Worm (Caenorhabditis elegans) whole organism, L1 larva: ENCODE results near the gene C44C1.1.

Source experiments
- C04F5.9 ChIP-seq: sonication (generic microtip); optimal IDR thresholded peaks from 2 replicates; lab custom pipeline; 2016; ENCODE audit warnings: missing genetic modification characterization, missing compliant biosample characterization
- C16A3.4 ChIP-seq: fragments of 150-350 bp; optimal IDR thresholded peaks from 2 replicates; lab custom pipeline; 2014; ENCODE audit warnings: missing biosample characterization, missing genetic modification characterization
- F16B12.6 ChIP-seq: fragments of 150-350 bp; optimal IDR thresholded peaks from 2 replicates; lab custom pipeline; 2014; ENCODE audit warnings: missing biosample characterization, missing genetic modification characterization
- Y116A8C.19 ChIP-seq: sonication (generic microtip); optimal IDR thresholded peaks from 2 replicates; lab custom pipeline; 2016; ENCODE audit warnings: missing compliant biosample characterization, missing genetic modification characterization, borderline replicate concordance
- aha-1 ChIP-seq: fragments of 150-350 bp; optimal IDR thresholded peaks from 2 replicates; lab custom pipeline; 2014; ENCODE audit warnings: missing biosample characterization, missing genetic modification characterization
- aly-2 ChIP-seq: fragments of 150-350 bp; optimal IDR thresholded peaks from 2 replicates; lab custom pipeline; 2014; ENCODE audit warnings: missing biosample characterization, missing genetic modification characterization
- ama-1 ChIP-seq: fragments of 150-350 bp; optimal IDR thresholded peaks from 2 replicates; lab custom pipeline; 2014
- ceh-82 ChIP-seq, 3 experiments: fragments of 150-350 bp in 1 of 3; sonication (generic microtip) in 2 of 3; optimal IDR thresholded peaks; 2 replicates each; lab custom pipeline; 2014 to 2017; ENCODE audit warnings: missing biosample characterization in 3 of 3, missing genetic modification characterization in 3 of 3
- dpl-1 ChIP-seq, 3 experiments: fragments of 150-350 bp in 2 of 3; sonication (generic microtip) in 1 of 3; optimal IDR thresholded peaks; 2 replicates each; lab custom pipeline; 2014 to 2017; ENCODE audit warnings: missing biosample characterization in 3 of 3, missing genetic modification characterization in 3 of 3, missing genetic modification reagents in 3 of 3
- dsc-1 ChIP-seq: sonication (generic microtip); optimal IDR thresholded peaks from 2 replicates; lab custom pipeline; 2016; ENCODE audit warnings: mild to moderate bottlenecking, missing genetic modification characterization, missing compliant biosample characterization
- efl-1 ChIP-seq, 4 experiments: fragments of 150-350 bp; optimal IDR thresholded peaks in 3 of 4; peaks in 1 of 4; 1 replicate in 1 of 4; 2 replicates in 3 of 4; lab custom pipeline; 2014; ENCODE audit warnings: missing biosample characterization in 2 of 4, missing genetic modification characterization in 2 of 4, missing genetic modification reagents in 2 of 4
- egl-13 ChIP-seq: sonication (generic microtip); optimal IDR thresholded peaks from 2 replicates; lab custom pipeline; 2016; ENCODE audit warnings: missing genotype, missing genetic modification reagents, missing genetic modification characterization, missing compliant biosample characterization
- egl-27 ChIP-seq, 2 experiments: fragments of 150-350 bp in 1 of 2; sonication (generic microtip); optimal IDR thresholded peaks; 3 replicates each; lab custom pipeline; 2017 to 2018; ENCODE audit warnings: missing biosample characterization in 2 of 2, missing genetic modification characterization in 2 of 2, missing genetic modification reagents in 2 of 2
- elt-2 ChIP-seq: sonication (generic microtip); optimal IDR thresholded peaks from 2 replicates; lab custom pipeline; 2016; ENCODE audit warnings: missing genetic modification characterization, mild to moderate bottlenecking, inconsistent platforms, missing compliant biosample characterization, missing genetic modification reagents
- elt-3 ChIP-seq, 6 experiments: fragments of 150-350 bp in 1 of 6; sonication (generic microtip); optimal IDR thresholded peaks; 2 replicates each; lab custom pipeline; 2017 to 2018; ENCODE audit warnings: missing biosample characterization in 6 of 6, missing genetic modification characterization in 6 of 6, inconsistent platforms in 1 of 6
- fkh-10 ChIP-seq: sonication (generic microtip); optimal IDR thresholded peaks from 2 replicates; lab custom pipeline; 2017; ENCODE audit warnings: missing biosample characterization, missing genetic modification reagents, missing genetic modification characterization
- fos-1 ChIP-seq: fragments of 150-350 bp; optimal IDR thresholded peaks from 2 replicates; lab custom pipeline; 2014; ENCODE audit warnings: missing biosample characterization, missing genetic modification characterization
- grh-1 ChIP-seq: fragments of 200-800 bp; sonication (Bioruptor generic); IDR thresholded peaks from 2 replicates; pipeline ENCODE4 v1.3.6; 2022; ENCODE audit warnings: missing genetic modification reagents, missing genetic modification characterization, missing compliant biosample characterization
- hlh-17 ChIP-seq: fragments of 200-800 bp; sonication (Bioruptor generic); optimal IDR thresholded peaks from 2 replicates; lab custom pipeline; 2018; ENCODE audit warnings: missing genetic modification characterization, mild to moderate bottlenecking, missing compliant biosample characterization, moderate library complexity, borderline replicate concordance
- hpl-2 ChIP-seq: fragments of 150-350 bp; optimal IDR thresholded peaks from 2 replicates; lab custom pipeline; 2014; ENCODE audit warnings: missing biosample characterization, missing genetic modification reagents, missing genetic modification characterization
- irx-1 ChIP-seq: sonication (generic microtip); optimal IDR thresholded peaks from 2 replicates; lab custom pipeline; 2016; ENCODE audit warnings: missing genetic modification characterization, missing compliant biosample characterization
- lin-35 ChIP-seq, 2 experiments: fragments of 150-350 bp; optimal IDR thresholded peaks; 2 replicates each; lab custom pipeline; 2014; ENCODE audit warnings: missing biosample characterization in 2 of 2, missing genetic modification characterization in 2 of 2, missing genetic modification reagents in 2 of 2
- lin-39 ChIP-seq: fragments of 150-350 bp; optimal IDR thresholded peaks from 2 replicates; lab custom pipeline; 2014; ENCODE audit warnings: missing biosample characterization, missing genetic modification reagents, missing genetic modification characterization
- lsy-2 ChIP-seq, 2 experiments: fragments of 150-350 bp; optimal IDR thresholded peaks; 2 replicates each; lab custom pipeline; 2014; ENCODE audit warnings: missing biosample characterization in 2 of 2, missing genetic modification characterization in 2 of 2
- mdl-1 ChIP-seq, 2 experiments: fragments of 150-350 bp; optimal IDR thresholded peaks; 2 replicates each; lab custom pipeline; 2014 to 2017; ENCODE audit warnings: missing biosample characterization in 2 of 2, missing genetic modification characterization in 2 of 2, inconsistent platforms in 1 of 2
- mef-2 ChIP-seq: fragments of 150-350 bp; optimal IDR thresholded peaks from 2 replicates; lab custom pipeline; 2014; ENCODE audit warnings: missing biosample characterization, missing genetic modification characterization
- mep-1 ChIP-seq: fragments of 150-350 bp; optimal IDR thresholded peaks from 2 replicates; lab custom pipeline; 2014; ENCODE audit warnings: missing biosample characterization, missing genetic modification characterization
- nhr-19 ChIP-seq: fragments of 200-800 bp; sonication (Bioruptor generic); conservative IDR thresholded peaks from 2 replicates; pipeline ENCODE4 v1.3.6; 2022; ENCODE audit warnings: missing genetic modification characterization, missing compliant biosample characterization
- nhr-20 ChIP-seq: sonication (generic microtip); optimal IDR thresholded peaks from 2 replicates; lab custom pipeline; 2016; ENCODE audit warnings: mild to moderate bottlenecking, missing genetic modification characterization, missing compliant biosample characterization
- nhr-237 ChIP-seq: fragments of 150-350 bp; optimal IDR thresholded peaks from 2 replicates; lab custom pipeline; 2014; ENCODE audit warnings: missing biosample characterization, missing genetic modification characterization
- nhr-28 ChIP-seq: fragments of 150-350 bp; optimal IDR thresholded peaks from 2 replicates; lab custom pipeline; 2014; ENCODE audit warnings: missing biosample characterization, missing genetic modification characterization
- nhr-47 ChIP-seq: sonication (generic microtip); optimal IDR thresholded peaks from 2 replicates; lab custom pipeline; 2016; ENCODE audit warnings: mild to moderate bottlenecking, missing genetic modification characterization, moderate library complexity, missing compliant biosample characterization
- nhr-76 ChIP-seq: sonication (generic microtip); optimal IDR thresholded peaks from 2 replicates; lab custom pipeline; 2017; ENCODE audit warnings: missing biosample characterization, missing genetic modification characterization
- nhr-77 ChIP-seq: fragments of 150-350 bp; optimal IDR thresholded peaks from 2 replicates; lab custom pipeline; 2014; ENCODE audit warnings: missing biosample characterization, missing genetic modification characterization
- nhr-85 ChIP-seq: sonication (generic microtip); peaks from one replicate; lab custom pipeline; 2016; ENCODE audit warnings: missing genetic modification characterization, inconsistent platforms, missing compliant biosample characterization
- nhr-90 ChIP-seq: sonication (generic microtip); optimal IDR thresholded peaks from 2 replicates; lab custom pipeline; 2016; ENCODE audit warnings: mild to moderate bottlenecking, missing genetic modification characterization, missing compliant biosample characterization; ENCODE audit not compliant: poor library complexity
- pag-3 ChIP-seq: sonication (generic microtip); optimal IDR thresholded peaks from 2 replicates; lab custom pipeline; 2017; ENCODE audit warnings: missing genetic modification characterization, mild to moderate bottlenecking, missing compliant biosample characterization, antibody characterized with exemption, borderline replicate concordance; ENCODE audit not compliant: insufficient read depth
- pax-3 ChIP-seq: fragments of 200-800 bp; sonication (Bioruptor generic); optimal IDR thresholded peaks from 2 replicates; lab custom pipeline; 2018; ENCODE audit warnings: mild to moderate bottlenecking, missing genetic modification characterization, moderate library complexity, missing compliant biosample characterization
- rnt-1 ChIP-seq: sonication (generic microtip); optimal IDR thresholded peaks from 2 replicates; lab custom pipeline; 2016; ENCODE audit warnings: mild to moderate bottlenecking, missing genetic modification characterization, moderate library complexity, missing compliant biosample characterization
- snu-23 ChIP-seq: sonication (generic microtip); optimal IDR thresholded peaks from 2 replicates; lab custom pipeline; 2016; ENCODE audit warnings: missing genetic modification characterization, missing compliant biosample characterization
- sptf-1 ChIP-seq: fragments of 150-350 bp; optimal IDR thresholded peaks from 2 replicates; lab custom pipeline; 2014; ENCODE audit warnings: missing biosample characterization, missing genetic modification characterization
- sup-37 ChIP-seq: fragments of 200-800 bp; sonication (Bioruptor generic); optimal IDR thresholded peaks from 2 replicates; lab custom pipeline; 2018; ENCODE audit warnings: mild to moderate bottlenecking, missing genetic modification characterization, missing compliant biosample characterization
- swsn-7 ChIP-seq: sonication (generic microtip); optimal IDR thresholded peaks from 2 replicates; lab custom pipeline; 2016; ENCODE audit warnings: missing genetic modification characterization, missing compliant biosample characterization
- unc-130 ChIP-seq: fragments of 150-350 bp; optimal IDR thresholded peaks from 2 replicates; lab custom pipeline; 2017; ENCODE audit warnings: missing biosample characterization, missing genetic modification characterization, inconsistent platforms
- unc-62 ChIP-seq: fragments of 150-350 bp; optimal IDR thresholded peaks from 2 replicates; lab custom pipeline; 2014; ENCODE audit warnings: missing biosample characterization, missing genetic modification reagents, missing genetic modification characterization
- unc-98 ChIP-seq: fragments of 200-800 bp; sonication (Bioruptor generic); IDR thresholded peaks from 2 replicates; pipeline ENCODE4 v1.3.6; 2022; ENCODE audit warnings: missing genetic modification characterization, missing compliant biosample characterization
- xbp-1 ChIP-seq: sonication (generic microtip); optimal IDR thresholded peaks from 2 replicates; lab custom pipeline; 2016; ENCODE audit warnings: missing genetic modification characterization, missing compliant biosample characterization
- zip-4 ChIP-seq: fragments of 200-800 bp; sonication (Bioruptor generic); optimal IDR thresholded peaks from 2 replicates; lab custom pipeline; 2018; ENCODE audit warnings: mild to moderate bottlenecking, missing genetic modification characterization, moderate library complexity, missing compliant biosample characterization
- ztf-4 ChIP-seq: fragments of 150-350 bp; optimal IDR thresholded peaks from 2 replicates; lab custom pipeline; 2014; ENCODE audit warnings: missing biosample characterization, missing genetic modification characterization

The C44C1.1 gene

DNA sequence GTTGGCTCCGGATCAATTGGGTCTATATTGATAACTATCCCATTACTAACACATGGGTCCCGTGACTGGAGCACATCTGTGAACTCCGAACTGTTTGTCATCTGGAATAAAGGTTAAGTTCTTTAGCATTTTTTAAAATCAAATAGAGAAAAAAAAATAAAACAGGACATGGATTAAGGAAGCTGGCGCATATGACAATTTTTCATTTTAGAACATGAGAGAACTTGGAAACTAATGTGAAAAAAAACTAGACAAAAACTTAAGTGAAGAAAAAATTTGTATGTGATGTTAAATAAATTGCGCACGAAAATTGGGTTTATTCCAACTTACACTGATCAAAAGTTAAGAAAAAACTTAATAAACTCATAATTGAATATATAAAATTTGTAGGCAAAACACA, 31.8 kb upstream of the C44C1.1 start, which contains the start of gene sms-2:
Gene sms-2, minus strand, starts transcription at position 101 of the 400 bp plus-strand sequence.
- TF ChIP-seq Y116A8C.19 (tag; lab: Kevin White, UChicago) (no peak), sup-37 (GFP tag; lab: Kevin White, UChicago) (no peak), irx-1 (tag; lab: Kevin White, UChicago) (no peak), C04F5.9 (no peak), aly-2 (no peak), zip-4 (GFP tag; lab: Kevin White, UChicago) (no peak), fkh-10 (no peak)

DNA sequence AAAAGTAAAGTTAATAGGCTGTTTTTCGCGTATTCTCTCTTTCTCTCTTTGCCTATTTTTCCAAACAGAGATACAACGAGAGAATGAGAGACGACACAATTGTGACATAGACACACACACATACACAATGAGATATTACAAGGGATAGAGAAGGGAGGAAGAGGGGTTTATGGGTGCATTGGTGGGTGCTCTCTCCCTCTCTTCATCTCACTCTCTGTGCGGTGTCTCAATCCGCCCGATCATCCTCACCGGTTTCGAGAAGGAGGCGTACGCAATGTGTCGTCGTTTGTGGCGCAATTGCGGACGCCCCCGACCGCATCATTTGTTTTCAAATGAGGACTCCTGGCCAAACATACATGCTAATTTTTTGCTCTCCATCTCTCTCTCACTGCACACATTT, 31.1 kb upstream of the C44C1.1 start:
- TF ChIP-seq swsn-7 (peak; percentile 95), Y116A8C.19 (tag; lab: Kevin White, UChicago) (no peak), C16A3.4 (tag; lab: Kevin White, UChicago) (peak; percentile 96), sup-37 (GFP tag; lab: Kevin White, UChicago) (peak; percentile 28), nhr-47 (peak; percentile 95), lin-39 (peak; percentile 52), sptf-1 (tag; lab: Kevin White, UChicago) (no peak), pax-3 (tag; lab: Kevin White, UChicago) (peak; percentile 64), pag-3 (tag; lab: Kevin White, UChicago) (no peak), ama-1 (lab: Kevin White, UChicago) (no peak), hpl-2 (GFP tag; lab: Kevin White, UChicago) (no peak), nhr-28 (tag; lab: Kevin White, UChicago) (no peak), dsc-1 (tag; lab: Kevin White, UChicago) (peak; percentile 92), unc-130 (tag; lab: Kevin White, UChicago) (peak; percentile 77), fos-1 (tag; lab: Kevin White, UChicago) (peak; percentile 85), snu-23 (GFP tag; lab: Kevin White, UChicago) (peak; percentile 97), nhr-20 (tag; lab: Kevin White, UChicago) (peak; percentile 93), hlh-17 (no peak), nhr-90 (tag; lab: Kevin White, UChicago) (peak; percentile 85), ztf-4 (tag; lab: Kevin White, UChicago) (peak; percentile 79), elt-2 (tag; lab: Kevin White, UChicago) (peak; percentile 25), F16B12.6 (peak; percentile 97), lin-35 (GFP tag; optimal IDR thresholded peaks at IDR 0.05; lab: Kevin White, UChicago) (peak; percentile 78 to 84), dpl-1 (GFP tag; optimal IDR thresholded peaks at IDR 0.05; lab: Kevin White, UChicago) (peak; percentile 61 to 72 (median 62)), elt-3 (tag; optimal IDR thresholded peaks at IDR 0.05; lab: Kevin White, UChicago) (peak in 3 of 6 experiments; percentile 34 to 70 (median 61)), nhr-77 (tag; lab: Kevin White, UChicago) (peak; percentile 86), rnt-1 (tag; lab: Kevin White, UChicago) (peak; percentile 89), ceh-82 (tag; optimal IDR thresholded peaks at IDR 0.05; lab: Kevin White, UChicago) (peak; percentile 85 to 96 (median 91)), unc-98 (GFP tag; lab: Robert Waterston, UW) (no peak), grh-1 (GFP tag; lab: Robert Waterston, UW) (peak; percentile 68), egl-13 (tag; lab: Kevin White, UChicago) (peak; percentile 85), nhr-85 (tag; lab: Kevin White, UChicago) (peak; percentile 96), efl-1 (optimal IDR thresholded peaks at IDR 0.05; lab: Kevin White, UChicago) (peak; percentile 72 to 79), efl-1 (GFP tag; optimal IDR thresholded peaks at IDR 0.05 in 1 of 2; lab: Kevin White, UChicago) (peak; percentile 57 to 94), lsy-2 (tag; optimal IDR thresholded peaks at IDR 0.05; lab: Kevin White, UChicago) (peak; percentile 80 to 92), zip-4 (GFP tag; lab: Kevin White, UChicago) (peak; percentile 61), aha-1 (tag; lab: Kevin White, UChicago) (peak; percentile 23), nhr-19 (GFP tag; lab: Robert Waterston, UW) (peak; percentile 86), fkh-10 (peak; percentile 92), unc-62 (no peak), nhr-76 (peak; percentile 60), C04F5.9 (no peak), nhr-237 (tag; lab: Kevin White, UChicago) (peak; percentile 79), mep-1 (tag; lab: Kevin White, UChicago) (peak; percentile 92), mef-2 (tag; lab: Kevin White, UChicago) (no peak), mdl-1 (tag; optimal IDR thresholded peaks at IDR 0.05; lab: Kevin White, UChicago) (peak; percentile 25 to 69), xbp-1 (tag; lab: Kevin White, UChicago) (peak; percentile 89), egl-27 (tag; optimal IDR thresholded peaks at IDR 0.05; lab: Kevin White, UChicago) (peak; percentile 75 to 76)
